Fruit fly (Drosophila melanogaster): ENCODE data around the gene CG33764.

Gene CG33764

dm6 chr3L:4227164-4227563 lies 40.1 kb downstream of the CG33764 start, which contains the start of gene CG46460 (continued):
- no peak for TF ChIP-seq CG11723 (GFP tag; optimal IDR thresholded peaks at IDR 0.05)
- no peak for TF ChIP-seq Dbx (GFP tag; IDR thresholded peaks at IDR 0.05)
- 0 out of 2 replicates have a peak, but pooled peaks have one; percentile 20 for TF ChIP-seq CG14014 (GFP tag; IDR thresholded peaks at IDR 0.05)
- TF ChIP-seq CG8924 (tag; optimal IDR thresholded peaks at IDR 0.05): no peak
- TF ChIP-seq Myb (GFP tag; optimal IDR thresholded peaks at IDR 0.05): peak; percentile 6
- peak; percentile 74 for TF ChIP-seq Ets65A (GFP tag)
- TF ChIP-seq CG3163 (GFP tag; optimal IDR thresholded peaks at IDR 0.05): no peak
- TF ChIP-seq ftz-f1 (GFP tag; optimal IDR thresholded peaks at IDR 0.05): no peak
- TF ChIP-seq Hmr (GFP tag; optimal IDR thresholded peaks at IDR 0.05): peak; percentile 27
- TF ChIP-seq Spps (tag; optimal IDR thresholded peaks at IDR 0.05): no peak
- TF ChIP-seq Awh (GFP tag; IDR thresholded peaks at IDR 0.05): no peak
- no peak for TF ChIP-seq CG7271 (tag; optimal IDR thresholded peaks at IDR 0.05)
- no peak for TF ChIP-seq CG42726 (GFP tag; IDR thresholded peaks at IDR 0.05; ENCODE audit: partially characterized antibody)
- TF ChIP-seq da (GFP tag; optimal IDR thresholded peaks at IDR 0.05): no peak
- no peak for TF ChIP-seq CG7372 (GFP tag; IDR thresholded peaks at IDR 0.05)
- no peak for TF ChIP-seq fd64A (GFP tag; optimal IDR thresholded peaks at IDR 0.05)
- no peak for TF ChIP-seq CG12942 (GFP tag; optimal IDR thresholded peaks at IDR 0.05)
- peak; percentile 6 for TF ChIP-seq CG8290 (GFP tag; optimal IDR thresholded peaks at IDR 0.05)
- peak in 1 of 2 experiments; percentile 12 for TF ChIP-seq CG8290 (tag; optimal IDR thresholded peaks at IDR 0.05)
- TF ChIP-seq Doc3 (GFP tag; IDR thresholded peaks at IDR 0.05; ENCODE audit: partially characterized antibody): no peak
- TF ChIP-seq gfzf (GFP tag; optimal IDR thresholded peaks at IDR 0.05): no peak
- TF ChIP-seq CG17612 (GFP tag; IDR thresholded peaks at IDR 0.05): no peak
- no peak for TF ChIP-seq CG8388 (GFP tag; optimal IDR thresholded peaks at IDR 0.05)
- no peak for TF ChIP-seq hth (optimal IDR thresholded peaks at IDR 0.05)
- no peak; the same call in 1 of the 2 replicates for TF ChIP-seq ranshi (GFP tag; IDR thresholded peaks at IDR 0.05)
- TF ChIP-seq CG1233 (GFP tag; optimal IDR thresholded peaks at IDR 0.05): no peak
- no peak for TF ChIP-seq ERR (GFP tag; optimal IDR thresholded peaks at IDR 0.05)
- no peak for TF ChIP-seq CG9876 (GFP tag; optimal IDR thresholded peaks at IDR 0.05)
- no peak for TF ChIP-seq tap (tag; optimal IDR thresholded peaks at IDR 0.05)
- no peak for TF ChIP-seq NfI (GFP tag; optimal IDR thresholded peaks at IDR 0.05)
- no peak for TF ChIP-seq ara (GFP tag; IDR thresholded peaks at IDR 0.05)
- TF ChIP-seq CG10209 (GFP tag; optimal IDR thresholded peaks at IDR 0.05): no peak
- no peak for TF ChIP-seq BtbVII (GFP tag; optimal IDR thresholded peaks at IDR 0.05)
- peak; percentile 58 for TF ChIP-seq kni (GFP tag; optimal IDR thresholded peaks at IDR 0.05)
- no peak for TF ChIP-seq vfl (GFP tag; optimal IDR thresholded peaks at IDR 0.05)
- TF ChIP-seq Vsx1 (GFP tag; optimal IDR thresholded peaks at IDR 0.05): peak; percentile 26
- peak; percentile 35; the same call in 1 of the 2 replicates for TF ChIP-seq nerfin-2 (GFP tag; IDR thresholded peaks at IDR 0.05; ENCODE audit: partially characterized antibody)
- TF ChIP-seq eyg (GFP tag; optimal IDR thresholded peaks at IDR 0.05): no peak
- TF ChIP-seq z (GFP tag; IDR thresholded peaks at IDR 0.05): peak; percentile 81
- TF ChIP-seq CHES-1-like (GFP tag; optimal IDR thresholded peaks at IDR 0.05): no peak
- TF ChIP-seq Hmx (GFP tag; optimal IDR thresholded peaks at IDR 0.05): no peak
- no peak for TF ChIP-seq ash1 (GFP tag; optimal IDR thresholded peaks at IDR 0.05)
- TF ChIP-seq Hr3 (GFP tag; optimal IDR thresholded peaks at IDR 0.05): no peak
- TF ChIP-seq CG5245 (GFP tag; optimal IDR thresholded peaks at IDR 0.05): no peak
- TF ChIP-seq tx (GFP tag; optimal IDR thresholded peaks at IDR 0.05): no peak
- TF ChIP-seq hbn (GFP tag; IDR thresholded peaks at IDR 0.05; ENCODE audit: partially characterized antibody): no peak
- TF ChIP-seq unc-4 (GFP tag; IDR thresholded peaks at IDR 0.05; ENCODE audit: partially characterized antibody): no peak
- TF ChIP-seq lab (GFP tag; optimal IDR thresholded peaks at IDR 0.05): peak; percentile 19
- TF ChIP-seq CG16815 (GFP tag; optimal IDR thresholded peaks at IDR 0.05): no peak
- TF ChIP-seq MTF-1 (GFP tag; optimal IDR thresholded peaks at IDR 0.05; ENCODE audit: borderline replicate concordance): no peak
- no peak for TF ChIP-seq sd (tag; optimal IDR thresholded peaks at IDR 0.05)
- no peak for TF ChIP-seq CG12659 (GFP tag; optimal IDR thresholded peaks at IDR 0.05)
